Worm (Caenorhabditis elegans): Measurements from ENCODE around the gene iff-1.

The iff-1 gene

ce11 chrIII:9705157-9705905, 41.7 kb downstream of the iff-1 start:
- peak; percentile 15 for TF ChIP-seq nfya-1 (tag; optimal IDR thresholded peaks at IDR 0.05)
- peak; percentile 8 for TF ChIP-seq sdc-2 (tag; optimal IDR thresholded peaks at IDR 0.05)
- no peak for TF ChIP-seq pha-2 (tag; optimal IDR thresholded peaks at IDR 0.05)
- no peak for TF ChIP-seq F13H6.1 (tag; optimal IDR thresholded peaks at IDR 0.05)
- no peak for TF ChIP-seq tbx-7 (tag; optimal IDR thresholded peaks at IDR 0.05)
- peak; percentile 37 for TF ChIP-seq nhr-232 (tag; optimal IDR thresholded peaks at IDR 0.05)
- peak; percentile 4 for TF ChIP-seq fkh-6 (tag; optimal IDR thresholded peaks at IDR 0.05)
- TF ChIP-seq ceh-24 (tag; optimal IDR thresholded peaks at IDR 0.05) = no peak
- TF ChIP-seq C08G9.2 (tag; optimal IDR thresholded peaks at IDR 0.05) = peak; percentile 13

- TF ChIP-seq ahr-1 (tag; optimal IDR thresholded peaks at IDR 0.05) = no peak
- TF ChIP-seq nfya-1 (tag; optimal IDR thresholded peaks at IDR 0.05) = peak; percentile 2
Observed at ce11 chrIII:9704606-9704938, 42.4 kb downstream of the iff-1 start.

- no peak for TF ChIP-seq odd-2 (tag; optimal IDR thresholded peaks at IDR 0.05)
- no peak for TF ChIP-seq hlh-30 (tag; optimal IDR thresholded peaks at IDR 0.05; ENCODE audit: insufficient read depth)
- peak; percentile 10 for TF ChIP-seq ref-2 (tag; optimal IDR thresholded peaks at IDR 0.05)
- no peak for TF ChIP-seq ahr-1 (tag; optimal IDR thresholded peaks at IDR 0.05)
- TF ChIP-seq eyg-1 (tag; optimal IDR thresholded peaks at IDR 0.05) = no peak
- no peak for TF ChIP-seq pat-9 (tag; optimal IDR thresholded peaks at IDR 0.05)
- peak; percentile 38 for TF ChIP-seq rnt-1 (tag; optimal IDR thresholded peaks at IDR 0.05)
- no peak for TF ChIP-seq pha-2 (tag; optimal IDR thresholded peaks at IDR 0.05)
- no peak for TF ChIP-seq pros-1 (tag; optimal IDR thresholded peaks at IDR 0.05)
- TF ChIP-seq F13H6.1 (tag; optimal IDR thresholded peaks at IDR 0.05) = peak; percentile 21
- TF ChIP-seq ceh-18 (tag; optimal IDR thresholded peaks at IDR 0.05) = peak; percentile 72
- TF ChIP-seq sdc-2 (tag; optimal IDR thresholded peaks at IDR 0.05) = no peak
- TF ChIP-seq syd-9 (tag; optimal IDR thresholded peaks at IDR 0.05) = peak; percentile 55
- no peak for TF ChIP-seq sox-2 (GFP tag; IDR thresholded peaks at IDR 0.05)
- peak; percentile 65 for TF ChIP-seq tbx-2 (tag; optimal IDR thresholded peaks at IDR 0.05)
- TF ChIP-seq C08G9.2 (tag; optimal IDR thresholded peaks at IDR 0.05) = no peak
- TF ChIP-seq dmd-4 (tag; optimal IDR thresholded peaks at IDR 0.05; ENCODE audit: borderline replicate concordance) = no peak
- no peak for TF ChIP-seq K09A11.1 (tag; optimal IDR thresholded peaks at IDR 0.05; ENCODE audit: insufficient read depth)
- TF ChIP-seq ceh-6 (GFP tag; optimal IDR thresholded peaks at IDR 0.05) = no peak
- peak; percentile 3 for TF ChIP-seq lim-6 (tag; optimal IDR thresholded peaks at IDR 0.05)
- peak; percentile 73 for TF ChIP-seq unc-42 (tag; optimal IDR thresholded peaks at IDR 0.05)
- TF ChIP-seq ceh-34 (tag; optimal IDR thresholded peaks at IDR 0.05) = peak; percentile 54
- TF ChIP-seq hlh-15 (tag; optimal IDR thresholded peaks at IDR 0.05) = no peak
- no peak for TF ChIP-seq ets-4 (tag; optimal IDR thresholded peaks at IDR 0.05)
- no peak for TF ChIP-seq ceh-45 (GFP tag; IDR thresholded peaks at IDR 0.05)
- peak; percentile 54 for TF ChIP-seq unc-55 (GFP tag; optimal IDR thresholded peaks at IDR 0.05)
- no peak for TF ChIP-seq ztf-16 (tag; optimal IDR thresholded peaks at IDR 0.05)
- TF ChIP-seq nhr-232 (tag; optimal IDR thresholded peaks at IDR 0.05) = no peak
- peak; percentile 31 for TF ChIP-seq ceh-2 (tag; optimal IDR thresholded peaks at IDR 0.05)
- no peak for TF ChIP-seq lin-11 (tag; optimal IDR thresholded peaks at IDR 0.05)
- TF ChIP-seq mec-3 (tag; optimal IDR thresholded peaks at IDR 0.05; ENCODE audit: borderline replicate concordance) = peak; percentile 38
- TF ChIP-seq zip-5 (tag; optimal IDR thresholded peaks at IDR 0.05) = no peak
- TF ChIP-seq hlh-6 (tag; optimal IDR thresholded peaks at IDR 0.05) = no peak
- no peak for TF ChIP-seq ceh-24 (tag; optimal IDR thresholded peaks at IDR 0.05)
- peak; percentile 34 for TF ChIP-seq ceh-19 (GFP tag; optimal IDR thresholded peaks at IDR 0.05)
- TF ChIP-seq elt-2 (tag; optimal IDR thresholded peaks at IDR 0.05) = no peak
- TF ChIP-seq unc-86 (tag; optimal IDR thresholded peaks at IDR 0.05) = no peak
- no peak for TF ChIP-seq gmeb-2 (tag; optimal IDR thresholded peaks at IDR 0.05)
- no peak for TF ChIP-seq pqm-1 (tag; optimal IDR thresholded peaks at IDR 0.05)
- no peak for TF ChIP-seq ama-1 (optimal IDR thresholded peaks at IDR 0.05)
- TF ChIP-seq hlh-8 (tag; optimal IDR thresholded peaks at IDR 0.05) = no peak
- no peak for TF ChIP-seq sox-4 (tag; optimal IDR thresholded peaks at IDR 0.05)
Observed at ce11 chrIII:9703747-9704605, 43.0 kb downstream of the iff-1 start.
